Worm (Caenorhabditis elegans): ENCODE measurements around the gene F53A10.2.

The F53A10.2 gene

DNA sequence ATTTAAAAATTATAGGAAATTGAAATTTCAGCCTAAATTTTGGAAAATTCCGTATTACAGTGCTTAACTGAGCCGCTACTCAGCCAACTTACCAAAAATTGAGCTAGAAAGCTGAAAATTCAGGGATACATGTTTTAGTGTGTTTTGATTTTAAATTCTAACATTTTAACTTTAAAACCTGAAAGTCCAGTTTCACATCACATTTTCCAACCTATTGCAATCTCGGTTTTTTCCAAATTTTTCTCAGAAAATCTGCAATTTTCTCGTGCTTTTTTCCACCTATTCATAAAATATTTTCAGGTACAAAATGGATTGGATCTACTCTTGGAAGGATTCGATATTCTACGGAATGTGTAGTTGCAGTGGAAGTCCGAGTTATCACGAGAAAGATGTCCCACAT lies at the start of gene F53A10.2:
F53A10.2 (plus strand) TSS at position 301 of the 400 bp plus-strand sequence.
- no peak for TF ChIP-seq unc-39 (tag; optimal IDR thresholded peaks at IDR 0.05)
- TF ChIP-seq lin-32 (GFP tag; optimal IDR thresholded peaks at IDR 0.05) = no peak
- no peak for TF ChIP-seq unc-62 (GFP tag; optimal IDR thresholded peaks at IDR 0.05)
- no peak for TF ChIP-seq sptf-1 (tag; optimal IDR thresholded peaks at IDR 0.05)
- TF ChIP-seq drap-1 (GFP tag; optimal IDR thresholded peaks at IDR 0.05) = no peak
- no peak for TF ChIP-seq ham-2 (GFP tag; optimal IDR thresholded peaks at IDR 0.05)
- TF ChIP-seq pha-4 (tag; optimal IDR thresholded peaks at IDR 0.05) = no peak
- no peak for TF ChIP-seq hlh-1 (tag; optimal IDR thresholded peaks at IDR 0.05)
- no peak for TF ChIP-seq ces-1 (GFP tag; optimal IDR thresholded peaks at IDR 0.05)
- TF ChIP-seq mls-2 (tag; optimal IDR thresholded peaks at IDR 0.05) = no peak
- TF ChIP-seq mab-5 (tag; optimal IDR thresholded peaks at IDR 0.05) = no peak
- TF ChIP-seq zip-8 (tag; optimal IDR thresholded peaks at IDR 0.05) = no peak

ce11 chrII:1149390-1149789 lies 47.8 kb upstream of the F53A10.2 start:
- no peak for TF ChIP-seq hlh-1 (tag; optimal IDR thresholded peaks at IDR 0.05)
- no peak for TF ChIP-seq mep-1 (tag; optimal IDR thresholded peaks at IDR 0.05)
- TF ChIP-seq mls-2 (tag; optimal IDR thresholded peaks at IDR 0.05) = no peak
- TF ChIP-seq zip-8 (tag; optimal IDR thresholded peaks at IDR 0.05) = no peak
- no peak for TF ChIP-seq sem-2 (GFP tag; optimal IDR thresholded peaks at IDR 0.05)
- TF ChIP-seq blmp-1 (tag; optimal IDR thresholded peaks at IDR 0.05) = no peak
- TF ChIP-seq nhr-76 (tag; optimal IDR thresholded peaks at IDR 0.05) = no peak
- no peak for TF ChIP-seq ceh-43 (GFP tag; optimal IDR thresholded peaks at IDR 0.05)
- no peak for TF ChIP-seq nhr-237 (tag; optimal IDR thresholded peaks at IDR 0.05)
- no peak for TF ChIP-seq elt-1 (tag; optimal IDR thresholded peaks at IDR 0.05; ENCODE audit: borderline replicate concordance, insufficient read depth)
- TF ChIP-seq pha-4 (tag; optimal IDR thresholded peaks at IDR 0.05) = no peak
- no peak for TF ChIP-seq unc-62 (GFP tag; optimal IDR thresholded peaks at IDR 0.05)
- no peak for TF ChIP-seq unc-120 (tag; optimal IDR thresholded peaks at IDR 0.05; ENCODE audit: poor library complexity, severe bottlenecking)
- TF ChIP-seq ceh-83 (GFP tag; optimal IDR thresholded peaks at IDR 0.05) = no peak
- TF ChIP-seq flh-1 (GFP tag; optimal IDR thresholded peaks at IDR 0.05) = no peak
- TF ChIP-seq unc-39 (tag; optimal IDR thresholded peaks at IDR 0.05) = no peak
- no peak for TF ChIP-seq M03D4.4 (tag; optimal IDR thresholded peaks at IDR 0.05)
- TF ChIP-seq mab-5 (tag; optimal IDR thresholded peaks at IDR 0.05) = no peak

ce11 chrII:1151810-1152209 lies 45.4 kb upstream of the F53A10.2 start:
- no peak for TF ChIP-seq ceh-43 (GFP tag; optimal IDR thresholded peaks at IDR 0.05)
- no peak for TF ChIP-seq pha-4 (tag; optimal IDR thresholded peaks at IDR 0.05)
- no peak for TF ChIP-seq ham-2 (GFP tag; optimal IDR thresholded peaks at IDR 0.05)
- TF ChIP-seq unc-120 (tag; optimal IDR thresholded peaks at IDR 0.05; ENCODE audit: poor library complexity, severe bottlenecking) = no peak
- no peak for TF ChIP-seq unc-62 (GFP tag; optimal IDR thresholded peaks at IDR 0.05)
- no peak for TF ChIP-seq nhr-76 (tag; optimal IDR thresholded peaks at IDR 0.05)
- no peak for TF ChIP-seq mls-2 (tag; optimal IDR thresholded peaks at IDR 0.05)
- TF ChIP-seq sem-2 (GFP tag; optimal IDR thresholded peaks at IDR 0.05) = no peak
- TF ChIP-seq zip-8 (tag; optimal IDR thresholded peaks at IDR 0.05) = no peak
- no peak for TF ChIP-seq blmp-1 (tag; optimal IDR thresholded peaks at IDR 0.05)
- TF ChIP-seq nhr-12 (tag; optimal IDR thresholded peaks at IDR 0.05) = no peak
- TF ChIP-seq ceh-39 (tag; optimal IDR thresholded peaks at IDR 0.05) = no peak
- TF ChIP-seq nhr-2 (tag; optimal IDR thresholded peaks at IDR 0.05) = no peak
- TF ChIP-seq nhr-28 (tag; optimal IDR thresholded peaks at IDR 0.05) = no peak
- no peak for TF ChIP-seq mab-5 (tag; optimal IDR thresholded peaks at IDR 0.05)
- TF ChIP-seq ces-1 (GFP tag; optimal IDR thresholded peaks at IDR 0.05) = no peak
- TF ChIP-seq sptf-1 (tag; optimal IDR thresholded peaks at IDR 0.05) = no peak
- TF ChIP-seq mep-1 (tag; optimal IDR thresholded peaks at IDR 0.05) = no peak

- TF ChIP-seq nhr-12 (tag; optimal IDR thresholded peaks at IDR 0.05) (no peak), zip-8 (tag; optimal IDR thresholded peaks at IDR 0.05) (no peak), cnd-1 (tag; optimal IDR thresholded peaks at IDR 0.05) (no peak), ces-1 (GFP tag; optimal IDR thresholded peaks at IDR 0.05) (no peak), ceh-83 (GFP tag; optimal IDR thresholded peaks at IDR 0.05) (no peak), mab-5 (tag; optimal IDR thresholded peaks at IDR 0.05) (no peak), ham-2 (GFP tag; optimal IDR thresholded peaks at IDR 0.05) (no peak), ceh-43 (GFP tag; optimal IDR thresholded peaks at IDR 0.05) (no peak), elt-3 (tag; optimal IDR thresholded peaks at IDR 0.05) (no peak), sem-2 (GFP tag; optimal IDR thresholded peaks at IDR 0.05) (no peak), unc-120 (tag; optimal IDR thresholded peaks at IDR 0.05; ENCODE audit: poor library complexity, severe bottlenecking) (no peak), sptf-1 (tag; optimal IDR thresholded peaks at IDR 0.05) (no peak), unc-39 (tag; optimal IDR thresholded peaks at IDR 0.05) (no peak), M03D4.4 (tag; optimal IDR thresholded peaks at IDR 0.05) (no peak), nhr-237 (tag; optimal IDR thresholded peaks at IDR 0.05) (no peak)
Measured at ce11 chrII:1152732-1153131, 44.4 kb upstream of the F53A10.2 start.

DNA sequence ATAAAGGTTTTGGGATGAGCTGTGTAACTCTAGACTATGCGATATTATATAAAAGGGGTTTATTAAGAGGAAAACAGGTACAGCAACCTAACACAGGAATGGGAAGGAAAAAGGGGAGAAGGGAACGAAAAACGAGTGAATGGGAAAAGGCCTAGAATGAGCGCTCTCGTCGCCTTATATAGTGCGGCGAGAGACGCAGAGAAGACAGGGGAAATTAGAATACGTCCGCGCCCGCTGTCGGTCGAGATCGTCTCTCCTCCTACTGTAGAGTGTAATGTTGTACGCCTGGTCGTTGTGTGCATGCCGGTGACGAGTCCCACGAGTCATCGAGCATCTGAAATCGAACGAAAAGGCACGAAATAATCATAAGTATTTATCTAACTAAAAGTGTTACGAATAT lies 43.9 kb upstream of the F53A10.2 start:
- TF ChIP-seq nhr-28 (tag; optimal IDR thresholded peaks at IDR 0.05) = no peak
- TF ChIP-seq flh-1 (GFP tag; optimal IDR thresholded peaks at IDR 0.05) = no peak
- no peak for TF ChIP-seq ceh-83 (GFP tag; optimal IDR thresholded peaks at IDR 0.05)
- TF ChIP-seq lin-13 (tag; optimal IDR thresholded peaks at IDR 0.05) = no peak
- TF ChIP-seq nhr-12 (tag; optimal IDR thresholded peaks at IDR 0.05) = no peak
- no peak for TF ChIP-seq hlh-1 (tag; optimal IDR thresholded peaks at IDR 0.05)
- TF ChIP-seq lin-32 (GFP tag; optimal IDR thresholded peaks at IDR 0.05) = no peak
- TF ChIP-seq cnd-1 (tag; optimal IDR thresholded peaks at IDR 0.05) = no peak
- TF ChIP-seq ceh-39 (tag; optimal IDR thresholded peaks at IDR 0.05) = no peak
- no peak for TF ChIP-seq mls-2 (tag; optimal IDR thresholded peaks at IDR 0.05)
- TF ChIP-seq drap-1 (GFP tag; optimal IDR thresholded peaks at IDR 0.05) = no peak
- no peak for TF ChIP-seq tbx-8 (GFP tag; optimal IDR thresholded peaks at IDR 0.05)
- no peak for TF ChIP-seq elt-3 (tag; optimal IDR thresholded peaks at IDR 0.05)
- no peak for TF ChIP-seq mep-1 (tag; optimal IDR thresholded peaks at IDR 0.05)
- TF ChIP-seq sem-2 (GFP tag; optimal IDR thresholded peaks at IDR 0.05) = no peak
- TF ChIP-seq elt-1 (tag; optimal IDR thresholded peaks at IDR 0.05; ENCODE audit: borderline replicate concordance, insufficient read depth) = no peak
- TF ChIP-seq mab-5 (tag; optimal IDR thresholded peaks at IDR 0.05) = no peak
